Worm (Caenorhabditis elegans): Measurements from ENCODE around the gene pros-1.

- TF ChIP-seq hlh-30 (tag; optimal IDR thresholded peaks at IDR 0.05; ENCODE audit: insufficient read depth): no peak
- peak; percentile 83 for TF ChIP-seq hlh-6 (tag; optimal IDR thresholded peaks at IDR 0.05)
- peak; percentile 53 for TF ChIP-seq unc-42 (tag; optimal IDR thresholded peaks at IDR 0.05)
- peak; percentile 72 for TF ChIP-seq C08G9.2 (tag; optimal IDR thresholded peaks at IDR 0.05)
- TF ChIP-seq sox-2 (GFP tag; IDR thresholded peaks at IDR 0.05): peak; percentile 67
- no peak for TF ChIP-seq pha-4 (tag; optimal IDR thresholded peaks at IDR 0.05)
- peak; percentile 17 for TF ChIP-seq hlh-8 (tag; optimal IDR thresholded peaks at IDR 0.05)
- peak; percentile 44 for TF ChIP-seq fkh-10 (GFP tag; optimal IDR thresholded peaks at IDR 0.05)
- peak; percentile 40 for TF ChIP-seq fax-1 (tag; optimal IDR thresholded peaks at IDR 0.05)
- no peak for TF ChIP-seq rnt-1 (tag; optimal IDR thresholded peaks at IDR 0.05)
Measured at ce11 chrIII:8106476-8106875, 39.4 kb downstream of the pros-1 start.

Data from whole organism, late embryonic.